Fruit fly (Drosophila melanogaster) whole organism, embryonic: ENCODE results near the gene CG18596.

Experiments
- Ada2b ChIP-seq: fragments of 200-800 bp; sonication (Bioruptor generic); IDR thresholded peaks from 2 replicates; pipeline ENCODE4 v1.3.6; 2022; ENCODE audit warnings: missing biosample characterization, missing genetic modification characterization
- C15 ChIP-seq: fragments of 200-800 bp; sonication (Bioruptor generic); IDR thresholded peaks from 3 replicates; pipeline ENCODE4 v1.3.6; 2022; ENCODE audit warnings: missing biosample characterization, missing genetic modification characterization
- CG11696 ChIP-seq: fragments of 200-800 bp; sonication (Bioruptor generic); IDR thresholded peaks from 2 replicates; pipeline ENCODE4 v1.3.6; 2022; ENCODE audit warnings: missing biosample characterization, missing genetic modification characterization
- CG12299 ChIP-seq: fragments of 200-800 bp; sonication (Bioruptor generic); optimal IDR thresholded peaks from 2 replicates; lab custom pipeline; 2018; ENCODE audit warnings: missing biosample characterization, mild to moderate bottlenecking, missing genetic modification characterization
- CG12769 ChIP-seq: fragments of 200-800 bp; sonication (Bioruptor generic); optimal IDR thresholded peaks from 2 replicates; lab custom pipeline; 2019; ENCODE audit warnings: missing biosample characterization, mild to moderate bottlenecking, missing genetic modification characterization, moderate library complexity
- CG14860 ChIP-seq: fragments of 200-800 bp; sonication (Bioruptor generic); IDR thresholded peaks from 3 replicates; pipeline ENCODE4 v1.3.6; 2022; ENCODE audit warnings: missing biosample characterization, missing genetic modification characterization; ENCODE audit not compliant: partially characterized antibody
- CG15073 ChIP-seq: fragments of 200-800 bp; sonication (Bioruptor generic); optimal IDR thresholded peaks from 2 replicates; lab custom pipeline; 2016; ENCODE audit warnings: missing biosample characterization, missing genetic modification characterization
- CG18599 ChIP-seq: fragments of 200-800 bp; sonication (Bioruptor generic); optimal IDR thresholded peaks from 3 replicates; lab custom pipeline; 2017; ENCODE audit warnings: missing biosample characterization, missing genetic modification characterization, mild to moderate bottlenecking, moderate library complexity, missing genetic modification reagents
- CG2678 ChIP-seq: fragments of 200-800 bp; sonication (Bioruptor generic); optimal IDR thresholded peaks from 3 replicates; lab custom pipeline; 2019; ENCODE audit warnings: missing biosample characterization, mild to moderate bottlenecking, missing genetic modification characterization, moderate library complexity
- CG30403 ChIP-seq: fragments of 200-800 bp; sonication (Bioruptor generic); optimal IDR thresholded peaks from 3 replicates; lab custom pipeline; 2016; ENCODE audit warnings: missing biosample characterization, missing genetic modification characterization
- CG31365 ChIP-seq: fragments of 200-800 bp; sonication (Bioruptor generic); optimal IDR thresholded peaks from 2 replicates; lab custom pipeline; 2018; ENCODE audit warnings: missing biosample characterization, mild to moderate bottlenecking, missing genetic modification characterization
- CG3281 ChIP-seq: fragments of 200-800 bp; sonication (Bioruptor generic); optimal IDR thresholded peaks from 3 replicates; lab custom pipeline; 2017; ENCODE audit warnings: missing biosample characterization, mild to moderate bottlenecking, missing genetic modification characterization
- CG6765 ChIP-seq: fragments of 200-800 bp; sonication (Bioruptor generic); optimal IDR thresholded peaks from 3 replicates; lab custom pipeline; 2017; ENCODE audit warnings: missing biosample characterization, mild to moderate bottlenecking, missing genetic modification characterization
- CG7357 ChIP-seq: fragments of 200-800 bp; sonication (Bioruptor generic); IDR thresholded peaks from 3 replicates; pipeline ENCODE4 v1.3.6; 2022; ENCODE audit warnings: missing biosample characterization, missing genetic modification characterization
- CG8290 ChIP-seq, 3 experiments: fragments of 200-800 bp; sonication (Bioruptor generic); optimal IDR thresholded peaks; 2 replicates each; lab custom pipeline; 2016 to 2019; ENCODE audit warnings: missing biosample characterization in 3 of 3, missing genetic modification characterization in 3 of 3, mild to moderate bottlenecking in 2 of 3, moderate library complexity in 1 of 3
- CG8478 ChIP-seq: fragments of >200 bp; optimal IDR thresholded peaks from 2 replicates; lab custom pipeline; 2018
- Camta ChIP-seq: fragments of 200-800 bp; sonication (Bioruptor generic); optimal IDR thresholded peaks from 2 replicates; lab custom pipeline; 2016; ENCODE audit warnings: missing biosample characterization, missing genetic modification characterization
- D ChIP-seq, 2 experiments: fragments of 200-800 bp in 1 of 2; fragments of >200 bp in 1 of 2; sonication (Bioruptor generic) in 1 of 2; optimal IDR thresholded peaks; 2 replicates in 1 of 2; 3 replicates in 1 of 2; lab custom pipeline; 2017; ENCODE audit warnings: mild to moderate bottlenecking in 1 of 2, missing biosample characterization in 1 of 2, missing genetic modification characterization in 1 of 2, missing genetic modification reagents in 1 of 2
- Ets65A ChIP-seq: fragments of 200-800 bp; sonication (Bioruptor generic); peaks from one replicate; lab custom pipeline; 2016; ENCODE audit warnings: missing biosample characterization, missing genetic modification characterization
- HLH4C ChIP-seq: fragments of 200-800 bp; sonication (Bioruptor generic); IDR thresholded peaks from 3 replicates; pipeline ENCODE4 v1.3.6; 2022; ENCODE audit warnings: missing biosample characterization, missing genetic modification characterization; ENCODE audit not compliant: partially characterized antibody
- Hmr ChIP-seq: fragments of 200-800 bp; sonication (Bioruptor generic); optimal IDR thresholded peaks from 3 replicates; lab custom pipeline; 2017; ENCODE audit warnings: mild to moderate bottlenecking, missing biosample characterization, missing genetic modification reagents, missing genetic modification characterization
- Lhr ChIP-seq: fragments of 200-800 bp; sonication (Bioruptor generic); optimal IDR thresholded peaks from 3 replicates; lab custom pipeline; 2017; ENCODE audit warnings: mild to moderate bottlenecking, missing biosample characterization, missing genetic modification reagents, missing genetic modification characterization
- Meics ChIP-seq: fragments of 200-800 bp; sonication (Bioruptor generic); optimal IDR thresholded peaks from 2 replicates; lab custom pipeline; 2017; ENCODE audit warnings: missing biosample characterization, mild to moderate bottlenecking, missing genetic modification characterization
- Mrtf ChIP-seq: fragments of 200-800 bp; sonication (Bioruptor generic); IDR thresholded peaks from 3 replicates; pipeline ENCODE4 v1.3.6; 2022; ENCODE audit warnings: missing biosample characterization, missing genetic modification characterization
- Ptx1 ChIP-seq: fragments of 200-800 bp; sonication (Bioruptor generic); IDR thresholded peaks from 2 replicates; pipeline ENCODE4 v1.3.6; 2022; ENCODE audit warnings: missing biosample characterization, missing genetic modification characterization
- Taf1 ChIP-seq: fragments of 200-800 bp; sonication (Bioruptor generic); IDR thresholded peaks from 2 replicates; pipeline ENCODE4 v1.3.6; 2022; ENCODE audit warnings: missing biosample characterization, missing genetic modification characterization
- Xrp1 ChIP-seq: fragments of 200-800 bp; sonication (Bioruptor generic); IDR thresholded peaks from 2 replicates; pipeline ENCODE4 v1.3.6; 2022; ENCODE audit warnings: missing biosample characterization, missing genetic modification characterization
- aop ChIP-seq: fragments of 200-800 bp; sonication (Bioruptor generic); IDR thresholded peaks from 2 replicates; pipeline ENCODE4 v1.3.6; 2022; ENCODE audit warnings: missing biosample characterization, missing genetic modification characterization
- bowl ChIP-seq: fragments of 200-800 bp; sonication (Bioruptor generic); IDR thresholded peaks from 2 replicates; pipeline ENCODE4 v1.3.6; 2022; ENCODE audit warnings: missing biosample characterization, missing genetic modification characterization
- chm ChIP-seq: fragments of 200-800 bp; sonication (Bioruptor generic); IDR thresholded peaks from 2 replicates; pipeline ENCODE4 v1.3.6; 2022; ENCODE audit warnings: missing biosample characterization, missing genetic modification characterization
- gem ChIP-seq: fragments of 200-800 bp; sonication (Bioruptor generic); optimal IDR thresholded peaks from 2 replicates; lab custom pipeline; 2019; ENCODE audit warnings: missing biosample characterization, mild to moderate bottlenecking, missing genetic modification characterization, moderate library complexity
- grn ChIP-seq: fragments of 200-800 bp; sonication (Bioruptor generic); optimal IDR thresholded peaks from 3 replicates; lab custom pipeline; 2017; ENCODE audit warnings: missing biosample characterization, missing genetic modification characterization
- jing ChIP-seq: fragments of 200-800 bp; sonication (Bioruptor generic); optimal IDR thresholded peaks from 2 replicates; lab custom pipeline; 2018; ENCODE audit warnings: missing biosample characterization, mild to moderate bottlenecking, missing genetic modification characterization
- ken ChIP-seq: fragments of 200-800 bp; sonication (Bioruptor generic); IDR thresholded peaks from 3 replicates; pipeline ENCODE4 v1.3.6; 2022; ENCODE audit warnings: missing biosample characterization, missing genetic modification characterization
- klu ChIP-seq: fragments of 200-800 bp; sonication (Bioruptor generic); IDR thresholded peaks from 2 replicates; pipeline ENCODE4 v1.3.6; 2022; ENCODE audit warnings: missing biosample characterization, missing genetic modification characterization
- lilli ChIP-seq: fragments of 200-800 bp; sonication (Bioruptor generic); optimal IDR thresholded peaks from 3 replicates; lab custom pipeline; 2016; ENCODE audit warnings: missing biosample characterization, missing genetic modification characterization
- lola ChIP-seq, 3 experiments: fragments of >200 bp in 2 of 3; fragments of 200-800 bp in 1 of 3; sonication (Bioruptor generic) in 1 of 3; optimal IDR thresholded peaks; 2 replicates each; lab custom pipeline; 2017 to 2019; ENCODE audit warnings: missing biosample characterization in 3 of 3, missing genetic modification characterization in 3 of 3, mild to moderate bottlenecking in 1 of 3, moderate library complexity in 1 of 3
- nerfin-1 ChIP-seq: fragments of 200-800 bp; sonication (Bioruptor generic); optimal IDR thresholded peaks from 3 replicates; lab custom pipeline; 2019; ENCODE audit warnings: missing biosample characterization, mild to moderate bottlenecking, missing genetic modification characterization, moderate library complexity
- nmo ChIP-seq: fragments of 200-800 bp; sonication (Bioruptor generic); optimal IDR thresholded peaks from 2 replicates; lab custom pipeline; 2018; ENCODE audit warnings: missing biosample characterization, mild to moderate bottlenecking, missing genetic modification characterization, moderate library complexity
- prd ChIP-seq, 3 experiments: fragments of >200 bp in 2 of 3; fragments of 200-800 bp in 1 of 3; sonication (Bioruptor generic) in 1 of 3; optimal IDR thresholded peaks in 2 of 3; IDR thresholded peaks in 1 of 3; 2 replicates in 2 of 3; 3 replicates in 1 of 3; pipeline versions ENCODE4 v1.3.6 to Lab custom; 2017 to 2022; ENCODE audit warnings: missing biosample characterization in 1 of 3, missing genetic modification characterization in 1 of 3
- row ChIP-seq: fragments of 200-800 bp; sonication (Bioruptor generic); IDR thresholded peaks from 3 replicates; pipeline ENCODE4 v1.3.6; 2022; ENCODE audit warnings: missing biosample characterization, missing genetic modification characterization
- trem ChIP-seq: fragments of 200-800 bp; optimal IDR thresholded peaks from 3 replicates; lab custom pipeline; 2019; ENCODE audit warnings: missing biosample characterization, mild to moderate bottlenecking, missing genetic modification characterization, moderate library complexity
- trh ChIP-seq: fragments of 200-800 bp; sonication (Bioruptor generic); optimal IDR thresholded peaks from 2 replicates; lab custom pipeline; 2016; ENCODE audit warnings: missing biosample characterization, missing genetic modification characterization
- unpg ChIP-seq: fragments of 200-800 bp; sonication (Bioruptor generic); optimal IDR thresholded peaks from 3 replicates; lab custom pipeline; 2018; ENCODE audit warnings: missing biosample characterization, mild to moderate bottlenecking, missing genetic modification characterization, moderate library complexity
- vnd ChIP-seq: fragments of 200-800 bp; sonication (Bioruptor generic); IDR thresholded peaks from 3 replicates; pipeline ENCODE4 v1.3.6; 2022; ENCODE audit warnings: missing biosample characterization, missing genetic modification characterization; ENCODE audit not compliant: partially characterized antibody

CG18596 gene

dm6 chr3R:22356464-22357410 lies 19.0 kb upstream of the CG18596 start, which contains the start of gene Sar1 (continued):
- TF ChIP-seq trh (GFP tag; lab: Kevin White, UChicago): no peak
- 0 out of 2 replicates have a peak, but pooled peaks have one; percentile 18 for TF ChIP-seq chm (GFP tag; lab: Robert Waterston, UW)
- peak; percentile 95 for TF ChIP-seq Ets65A
- peak; percentile 6 for TF ChIP-seq grn (GFP tag; lab: Kevin White, UChicago)
- no peak for TF ChIP-seq CG12299 (tag; lab: Kevin White, UChicago)
- TF ChIP-seq nerfin-1 (tag; lab: Kevin White, UChicago): peak; percentile 31
- no peak for TF ChIP-seq C15 (GFP tag; lab: Robert Waterston, UW)
- TF ChIP-seq jing (GFP tag; lab: Kevin White, UChicago): no peak
- peak; percentile 84 for TF ChIP-seq nmo (GFP tag; lab: Kevin White, UChicago)
- TF ChIP-seq Taf1 (GFP tag; lab: Robert Waterston, UW): no peak
- peak; percentile 71 for TF ChIP-seq aop
- TF ChIP-seq unpg (GFP tag; lab: Kevin White, UChicago): no peak
- peak; percentile 61 for TF ChIP-seq D (optimal IDR thresholded peaks at IDR 0.05; lab: Kevin White, UChicago)
- TF ChIP-seq D (GFP tag; optimal IDR thresholded peaks at IDR 0.05; lab: Kevin White, UChicago): no peak
- TF ChIP-seq vnd (GFP tag; lab: Robert Waterston, UW): peak; percentile 80
- TF ChIP-seq lola (GFP tag; optimal IDR thresholded peaks at IDR 0.05; lab: Kevin White, UChicago): no peak
- TF ChIP-seq prd (optimal IDR thresholded peaks at IDR 0.05; lab: Kevin White, UChicago): no peak
- TF ChIP-seq prd (GFP tag; IDR thresholded peaks at IDR 0.05; lab: Robert Waterston, UW): no peak; the same call in 2 of the 3 replicates
- peak; percentile 29 for TF ChIP-seq CG8478 (lab: Kevin White, UChicago)
- peak; percentile 55 for TF ChIP-seq CG12769 (tag; lab: Kevin White, UChicago)
- no peak for TF ChIP-seq CG15073 (GFP tag; lab: Kevin White, UChicago)
- peak; percentile 82 for TF ChIP-seq HLH4C (GFP tag; lab: Robert Waterston, UW)
- TF ChIP-seq Mrtf: no peak
- peak; percentile 89 for TF ChIP-seq trem
- no peak for TF ChIP-seq CG31365 (tag; lab: Kevin White, UChicago)
- TF ChIP-seq CG11696 (GFP tag; lab: Robert Waterston, UW): no peak
- TF ChIP-seq CG6765 (GFP tag; lab: Kevin White, UChicago): no peak
- no peak for TF ChIP-seq bowl (GFP tag; lab: Robert Waterston, UW)
- peak; percentile 99 for TF ChIP-seq Lhr (GFP tag; lab: Kevin White, UChicago)

- TF ChIP-seq CG8290 (GFP tag; optimal IDR thresholded peaks at IDR 0.05; lab: Kevin White, UChicago) (no peak), CG8290 (tag; optimal IDR thresholded peaks at IDR 0.05; lab: Kevin White, UChicago) (peak in 1 of 2 experiments; percentile 20), Camta (GFP tag; lab: Kevin White, UChicago) (no peak), gem (tag; lab: Kevin White, UChicago) (peak; percentile 1), Ets65A (peak; percentile 45), ken (GFP tag; lab: Robert Waterston, UW) (no peak), Ada2b (GFP tag; lab: Robert Waterston, UW) (peak; percentile 10; the same call in 1 of the 2 replicates), lilli (GFP tag; lab: Kevin White, UChicago) (peak; percentile 19), CG7357 (no peak), Hmr (GFP tag; lab: Kevin White, UChicago) (peak; percentile 22), CG12769 (tag; lab: Kevin White, UChicago) (peak; percentile 13), Xrp1 (0 out of 2 replicates have a peak, but pooled peaks have one; percentile 35), CG30403 (GFP tag; lab: Kevin White, UChicago) (peak; percentile 7), klu (GFP tag; lab: Robert Waterston, UW) (no peak), CG18599 (GFP tag; lab: Kevin White, UChicago) (peak; percentile 21), Meics (GFP tag; lab: Kevin White, UChicago) (peak; percentile 17), D (optimal IDR thresholded peaks at IDR 0.05; lab: Kevin White, UChicago) (no peak), D (GFP tag; optimal IDR thresholded peaks at IDR 0.05; lab: Kevin White, UChicago) (no peak), CG11696 (GFP tag; lab: Robert Waterston, UW) (0 out of 2 replicates have a peak, but pooled peaks have one; percentile 56), row (0 out of 3 replicates have a peak, but pooled peaks have one; percentile 5), CG2678 (tag; lab: Kevin White, UChicago) (peak; percentile 12), CG14860 (GFP tag; lab: Robert Waterston, UW) (no peak), Ptx1 (GFP tag; lab: Robert Waterston, UW) (0 out of 2 replicates have a peak, but pooled peaks have one; percentile 7), CG3281 (GFP tag; lab: Kevin White, UChicago) (peak; percentile 13)
These were observed 17.8 kb upstream of the CG18596 start for dm6 chr3R:22357942-22358341.
